Worm (Caenorhabditis elegans) whole organism, L4 larva: ENCODE results near the gene F49C12.3.

ENCODE experiments used
- D1046.2 ChIP-seq: fragments of 200-800 bp; sonication (Bioruptor generic); IDR thresholded peaks from 2 replicates; pipeline ENCODE4 v1.3.6; 2022; ENCODE audit warnings: missing genetic modification characterization, missing compliant biosample characterization
- F26F4.8 ChIP-seq: fragments of 200-800 bp; sonication (Bioruptor generic); conservative IDR thresholded peaks from 2 replicates; pipeline ENCODE4 v1.3.6; 2022; ENCODE audit warnings: missing genetic modification characterization, missing compliant biosample characterization
- F44E2.7 ChIP-seq: fragments of 200-800 bp; sonication (Bioruptor generic); IDR thresholded peaks from 2 replicates; pipeline ENCODE4 v2.1.2; 2022; ENCODE audit warnings: missing genetic modification characterization, missing compliant biosample characterization
- T20F7.1 ChIP-seq: fragments of 200-800 bp; sonication (Bioruptor generic); optimal IDR thresholded peaks from 2 replicates; lab custom pipeline; 2018; ENCODE audit warnings: mild to moderate bottlenecking, missing genetic modification characterization, missing compliant biosample characterization
- Y105C5A.15 ChIP-seq: fragments of 200-800 bp; sonication (Bioruptor generic); IDR thresholded peaks from 2 replicates; pipeline ENCODE4 v1.3.6; 2022; ENCODE audit warnings: missing genetic modification characterization, missing compliant biosample characterization
- Y48G9A.11 ChIP-seq: fragments of 200-800 bp; sonication (Bioruptor generic); IDR thresholded peaks from 2 replicates; pipeline ENCODE4 v1.3.6; 2022; ENCODE audit warnings: missing genetic modification reagents, missing genetic modification characterization, missing compliant biosample characterization
- Y75B8A.6 ChIP-seq: fragments of 200-800 bp; sonication (Bioruptor generic); IDR thresholded peaks from 2 replicates; pipeline ENCODE4 v1.3.6; 2022; ENCODE audit warnings: missing genetic modification reagents, missing genetic modification characterization, missing compliant biosample characterization
- aha-1 ChIP-seq: fragments of 150-350 bp; peaks from one replicate; lab custom pipeline; 2014; ENCODE audit warnings: missing biosample characterization, missing genetic modification characterization
- aly-2 ChIP-seq: sonication (generic microtip); optimal IDR thresholded peaks from 2 replicates; lab custom pipeline; 2018; ENCODE audit warnings: missing biosample characterization, missing genetic modification characterization
- ama-1 ChIP-seq: fragments of 150-350 bp; optimal IDR thresholded peaks from 2 replicates; lab custom pipeline; 2014; ENCODE audit warnings: inconsistent platforms, mixed read lengths
- ceh-62 ChIP-seq: sonication (generic microtip); optimal IDR thresholded peaks from 2 replicates; lab custom pipeline; 2017; ENCODE audit warnings: missing biosample characterization, missing genetic modification characterization
- ceh-82 ChIP-seq: sonication (generic microtip); optimal IDR thresholded peaks from 2 replicates; lab custom pipeline; 2017; ENCODE audit warnings: missing biosample characterization, missing genetic modification characterization
- ces-1 ChIP-seq: fragments of 150-350 bp; sonication (generic microtip); optimal IDR thresholded peaks from 4 replicates; lab custom pipeline; 2014; ENCODE audit warnings: missing biosample characterization, missing genetic modification reagents, missing genetic modification characterization
- daf-19 ChIP-seq: fragments of 200-800 bp; sonication (Bioruptor generic); conservative IDR thresholded peaks from 2 replicates; pipeline ENCODE4 v1.3.6; 2022; ENCODE audit warnings: missing genetic modification characterization, missing compliant biosample characterization
- daf-8 ChIP-seq: fragments of 200-800 bp; sonication (Bioruptor generic); IDR thresholded peaks from 2 replicates; pipeline ENCODE4 v1.3.6; 2022; ENCODE audit warnings: missing genetic modification characterization, missing compliant biosample characterization
- dmd-6 ChIP-seq: fragments of 200-800 bp; sonication (Bioruptor generic); IDR thresholded peaks from 2 replicates; pipeline ENCODE4 v1.3.6; 2022; ENCODE audit warnings: missing genetic modification reagents, missing genetic modification characterization, missing compliant biosample characterization
- dmd-8 ChIP-seq: fragments of 200-800 bp; sonication (Bioruptor generic); IDR thresholded peaks from 2 replicates; pipeline ENCODE4 v1.3.6; 2022; ENCODE audit warnings: missing genetic modification characterization, missing compliant biosample characterization
- dmd-9 ChIP-seq: fragments of 200-800 bp; sonication (Bioruptor generic); IDR thresholded peaks from 2 replicates; pipeline ENCODE4 v1.3.6; 2022; ENCODE audit warnings: missing genetic modification reagents, missing genetic modification characterization, missing compliant biosample characterization
- dve-1 ChIP-seq: sonication (generic microtip); optimal IDR thresholded peaks from 2 replicates; lab custom pipeline; 2017; ENCODE audit warnings: antibody characterized with exemption, mild to moderate bottlenecking, missing genetic modification characterization, missing compliant biosample characterization; ENCODE audit not compliant: insufficient read depth
- egl-27 ChIP-seq: sonication (generic microtip); optimal IDR thresholded peaks from 3 replicates; lab custom pipeline; 2017; ENCODE audit warnings: missing biosample characterization, missing genetic modification reagents, missing genetic modification characterization
- hif-1 ChIP-seq, 2 experiments: sonication (generic microtip); optimal IDR thresholded peaks; 2 replicates each; lab custom pipeline; 2016 to 2017; ENCODE audit warnings: missing compliant biosample characterization in 2 of 2, missing genetic modification characterization in 2 of 2, missing genetic modification reagents in 2 of 2, missing genotype in 2 of 2, mild to moderate bottlenecking in 1 of 2
- hmg-1.1 ChIP-seq: fragments of 200-800 bp; sonication (Bioruptor generic); IDR thresholded peaks from 2 replicates; pipeline ENCODE4 v1.3.6; 2022; ENCODE audit warnings: missing genetic modification reagents, missing genetic modification characterization, missing compliant biosample characterization
- lim-7 ChIP-seq: fragments of 200-800 bp; sonication (Bioruptor generic); IDR thresholded peaks from 2 replicates; pipeline ENCODE4 v1.3.6; 2022; ENCODE audit warnings: missing genetic modification characterization, missing compliant biosample characterization
- lin-1 ChIP-seq: fragments of 200-800 bp; sonication (Bioruptor generic); IDR thresholded peaks from 2 replicates; pipeline ENCODE4 v1.3.6; 2022; ENCODE audit warnings: missing genetic modification reagents, missing genetic modification characterization, missing compliant biosample characterization
- lin-29 ChIP-seq: fragments of 200-800 bp; sonication (Bioruptor generic); IDR thresholded peaks from 2 replicates; pipeline ENCODE4 v1.3.6; 2022; ENCODE audit warnings: missing genetic modification reagents, missing genetic modification characterization, missing compliant biosample characterization
- lin-38 ChIP-seq: fragments of 200-800 bp; sonication (Bioruptor generic); IDR thresholded peaks from 2 replicates; pipeline ENCODE4 v1.3.6; 2022; ENCODE audit warnings: missing genetic modification reagents, missing genetic modification characterization, missing compliant biosample characterization
- lin-39 ChIP-seq: fragments of 150-350 bp; optimal IDR thresholded peaks from 2 replicates; lab custom pipeline; 2014; ENCODE audit warnings: missing biosample characterization, missing genetic modification reagents, missing genetic modification characterization
- lsy-2 ChIP-seq, 2 experiments: fragments of 150-350 bp in 1 of 2; sonication (generic microtip) in 1 of 2; optimal IDR thresholded peaks; 2 replicates each; lab custom pipeline; 2014 to 2017; ENCODE audit warnings: missing biosample characterization in 2 of 2, missing genetic modification characterization in 2 of 2
- madf-5 ChIP-seq, 2 experiments: fragments of 200-800 bp; sonication (Bioruptor generic); IDR thresholded peaks; 2 replicates each; pipeline ENCODE4 v1.3.6; 2022; ENCODE audit warnings: missing compliant biosample characterization in 2 of 2, missing genetic modification characterization in 2 of 2
- madf-9 ChIP-seq: fragments of 200-800 bp; sonication (Bioruptor generic); conservative IDR thresholded peaks from 2 replicates; pipeline ENCODE4 v1.3.6; 2022; ENCODE audit warnings: missing genetic modification reagents, missing genetic modification characterization, missing compliant biosample characterization
- mdl-1 ChIP-seq, 2 experiments: fragments of 150-350 bp in 1 of 2; sonication (generic microtip) in 1 of 2; optimal IDR thresholded peaks; 2 replicates each; lab custom pipeline; 2014 to 2017; ENCODE audit warnings: missing biosample characterization in 2 of 2, missing genetic modification characterization in 2 of 2
- mdt-29 ChIP-seq: fragments of 200-800 bp; sonication (Bioruptor generic); IDR thresholded peaks from 2 replicates; pipeline ENCODE4 v1.3.6; 2022; ENCODE audit warnings: missing genetic modification reagents, missing genetic modification characterization, missing compliant biosample characterization
- mep-1 ChIP-seq: fragments of 150-350 bp; sonication (generic microtip); optimal IDR thresholded peaks from 3 replicates; lab custom pipeline; 2014; ENCODE audit warnings: missing biosample characterization, missing genetic modification characterization
- mxl-3 ChIP-seq: fragments of 200-800 bp; sonication (Bioruptor generic); optimal IDR thresholded peaks from 2 replicates; lab custom pipeline; 2018; ENCODE audit warnings: mild to moderate bottlenecking, missing genetic modification characterization, missing compliant biosample characterization
- nhr-111 ChIP-seq: fragments of 200-800 bp; sonication (Bioruptor generic); optimal IDR thresholded peaks from 2 replicates; lab custom pipeline; 2018; ENCODE audit warnings: mild to moderate bottlenecking, missing genetic modification characterization, missing compliant biosample characterization
- nhr-25 ChIP-seq: sonication (generic microtip); optimal IDR thresholded peaks from 2 replicates; lab custom pipeline; 2017; ENCODE audit warnings: missing genetic modification characterization, mild to moderate bottlenecking, missing compliant biosample characterization, antibody characterized with exemption, moderate library complexity, borderline replicate concordance; ENCODE audit not compliant: insufficient read depth
- nhr-28 ChIP-seq: fragments of 150-350 bp; optimal IDR thresholded peaks from 2 replicates; lab custom pipeline; 2014; ENCODE audit warnings: missing biosample characterization, missing genetic modification characterization
- nhr-77 ChIP-seq: fragments of 150-350 bp; optimal IDR thresholded peaks from 2 replicates; lab custom pipeline; 2014; ENCODE audit warnings: missing biosample characterization, missing genetic modification characterization
- pha-4 ChIP-seq, 2 experiments: fragments of 150-350 bp in 1 of 2; fragments of 200-800 bp in 1 of 2; sonication (Bioruptor generic) in 1 of 2; IDR thresholded peaks in 1 of 2; optimal IDR thresholded peaks in 1 of 2; 2 replicates each; pipeline versions ENCODE4 v1.3.6 to Lab custom; 2014 to 2022; ENCODE audit warnings: missing genetic modification characterization in 2 of 2, missing genetic modification reagents in 2 of 2, missing biosample characterization in 1 of 2, missing compliant biosample characterization in 1 of 2
- pqm-1 ChIP-seq: sonication (generic microtip); optimal IDR thresholded peaks from 2 replicates; lab custom pipeline; 2017; ENCODE audit warnings: missing biosample characterization, missing genetic modification characterization
- saeg-2 ChIP-seq: fragments of 200-800 bp; sonication (Bioruptor generic); IDR thresholded peaks from 2 replicates; pipeline ENCODE4 v1.3.6; 2022; ENCODE audit warnings: missing genetic modification reagents, missing genetic modification characterization, missing compliant biosample characterization
- tra-1 ChIP-seq: fragments of 200-800 bp; sonication (Bioruptor generic); IDR thresholded peaks from 2 replicates; pipeline ENCODE4 v1.3.6; 2022; ENCODE audit warnings: missing genetic modification reagents, missing genetic modification characterization, missing compliant biosample characterization
- unc-130 ChIP-seq: sonication (generic microtip); optimal IDR thresholded peaks from 2 replicates; lab custom pipeline; 2016; ENCODE audit warnings: missing genetic modification reagents, missing genetic modification characterization, missing compliant biosample characterization
- unc-39 ChIP-seq: sonication (generic microtip); optimal IDR thresholded peaks from 2 replicates; lab custom pipeline; 2017; ENCODE audit warnings: missing biosample characterization, missing genetic modification characterization
- zag-1 ChIP-seq: fragments of 150-350 bp; optimal IDR thresholded peaks from 2 replicates; lab custom pipeline; 2014; ENCODE audit warnings: missing biosample characterization, missing genetic modification characterization
- zfp-2 ChIP-seq: sonication (generic microtip); optimal IDR thresholded peaks from 2 replicates; lab custom pipeline; 2016; ENCODE audit warnings: mild to moderate bottlenecking, missing genetic modification characterization, missing compliant biosample characterization
- ztf-7 ChIP-seq: fragments of 150-350 bp; optimal IDR thresholded peaks from 2 replicates; lab custom pipeline; 2014; ENCODE audit warnings: missing biosample characterization, missing genetic modification characterization

Gene F49C12.3

ce11 chrIV:9266464-9266863, 33.8 kb upstream of the F49C12.3 start, which contains the start of gene Y11D7A.19:
Y11D7A.19 (minus strand) TSS chrIV:9266564.
- TF ChIP-seq ztf-7 = no peak
- no peak for TF ChIP-seq unc-39 (tag; lab: Kevin White, UChicago)
- TF ChIP-seq ces-1 (GFP tag; lab: Kevin White, UChicago) = no peak
- no peak for TF ChIP-seq daf-8 (GFP tag; lab: Robert Waterston, UW)
- no peak for TF ChIP-seq ama-1
- TF ChIP-seq lim-7 (GFP tag; lab: Robert Waterston, UW) = no peak
- TF ChIP-seq lin-39 (tag; lab: Kevin White, UChicago) = no peak
- TF ChIP-seq lin-38 = no peak
- no peak for TF ChIP-seq F26F4.8 (GFP tag; lab: Robert Waterston, UW)
- TF ChIP-seq lsy-2 (tag; optimal IDR thresholded peaks at IDR 0.05; lab: Kevin White, UChicago) = no peak
- no peak for TF ChIP-seq pqm-1 (tag; lab: Kevin White, UChicago)
- TF ChIP-seq Y105C5A.15 (GFP tag; lab: Robert Waterston, UW) = no peak
- no peak for TF ChIP-seq ceh-62 (tag; lab: Kevin White, UChicago)
- TF ChIP-seq, all 104 proteins: peak for 0

ce11 chrIV:9267581-9267980, 32.6 kb upstream of the F49C12.3 start:
- TF ChIP-seq mxl-3 (GFP tag; lab: Kevin White, UChicago) = no peak
- no peak for TF ChIP-seq madf-9 (GFP tag; lab: Robert Waterston, UW)
- no peak for TF ChIP-seq dmd-6
- no peak for TF ChIP-seq hif-1 (tag; optimal IDR thresholded peaks at IDR 0.05; lab: Kevin White, UChicago)
- TF ChIP-seq egl-27 (tag; lab: Kevin White, UChicago) = no peak
- TF ChIP-seq Y48G9A.11 (GFP tag; lab: Robert Waterston, UW) = no peak
- no peak for TF ChIP-seq zag-1 (tag; lab: Kevin White, UChicago)
- TF ChIP-seq nhr-25 (tag; lab: Kevin White, UChicago) = no peak
- TF ChIP-seq daf-19 (GFP tag; lab: Robert Waterston, UW) = no peak
- TF ChIP-seq aly-2 = no peak
- no peak for TF ChIP-seq mdt-29 (GFP tag; lab: Robert Waterston, UW)
- no peak for TF ChIP-seq mep-1 (tag; lab: Kevin White, UChicago)
- TF ChIP-seq lin-29 = no peak

ce11 chrIV:9268916-9269315, 31.3 kb upstream of the F49C12.3 start:
- TF ChIP-seq F44E2.7 (GFP tag; lab: Robert Waterston, UW) = no peak
- no peak for TF ChIP-seq madf-5 (GFP tag; IDR thresholded peaks at IDR 0.05; lab: Robert Waterston, UW)
- TF ChIP-seq ceh-82 (tag; lab: Kevin White, UChicago) = no peak
- no peak for TF ChIP-seq nhr-28 (tag; lab: Kevin White, UChicago)
- TF ChIP-seq mxl-3 (GFP tag; lab: Kevin White, UChicago) = no peak
- no peak for TF ChIP-seq tra-1 (GFP tag; lab: Robert Waterston, UW)
- TF ChIP-seq pha-4 (GFP tag; IDR thresholded peaks at IDR 0.05; lab: Robert Waterston, UW) = no peak
- TF ChIP-seq pha-4 (tag; optimal IDR thresholded peaks at IDR 0.05; lab: Kevin White, UChicago) = no peak
- no peak for TF ChIP-seq nhr-111 (GFP tag; lab: Kevin White, UChicago)

DNA sequence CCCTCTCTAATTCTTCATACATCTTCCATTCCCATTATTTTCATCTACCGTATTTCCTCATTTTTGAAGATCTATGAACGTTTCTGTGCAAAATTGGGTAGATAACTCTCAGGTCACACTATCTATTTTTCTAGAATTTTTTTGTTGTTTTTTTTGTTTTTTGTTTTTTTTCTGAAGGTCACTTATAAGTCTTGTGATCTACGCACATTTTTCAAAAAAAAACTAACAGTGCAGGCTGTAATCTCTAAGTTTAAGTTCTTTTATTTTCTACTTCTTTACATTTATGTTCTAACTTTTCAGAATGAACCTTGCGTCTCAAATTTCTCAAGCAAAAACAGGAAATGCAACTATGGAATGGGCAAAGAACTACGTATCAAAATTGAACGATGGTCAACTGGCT, 30.4 kb upstream of the F49C12.3 start, which contains the start of gene flh-3:
TSS of gene flh-3 (plus strand) at position 301 of the 400 bp plus-strand sequence.
- TF ChIP-seq Y105C5A.15 (GFP tag; lab: Robert Waterston, UW) (no peak), nhr-77 (tag; lab: Kevin White, UChicago) (no peak), unc-130 (GFP tag; lab: Kevin White, UChicago) (no peak), saeg-2 (GFP tag; lab: Robert Waterston, UW) (no peak), dve-1 (tag; lab: Kevin White, UChicago) (no peak), mdl-1 (tag; optimal IDR thresholded peaks at IDR 0.05; lab: Kevin White, UChicago) (no peak), dmd-8 (no peak), F44E2.7 (GFP tag; lab: Robert Waterston, UW) (no peak), Y75B8A.6 (GFP tag; lab: Robert Waterston, UW) (no peak), zfp-2 (tag; lab: Kevin White, UChicago) (no peak), lin-1 (no peak), T20F7.1 (no peak), aha-1 (no peak), dmd-9 (no peak), tra-1 (GFP tag; lab: Robert Waterston, UW) (no peak), hmg-1.1 (no peak), D1046.2 (GFP tag; lab: Robert Waterston, UW) (no peak), egl-27 (tag; lab: Kevin White, UChicago) (no peak)
